Fruit fly (Drosophila melanogaster): ENCODE results near the gene CG10154.

- TF ChIP-seq usp (GFP tag; optimal IDR thresholded peaks at IDR 0.05) (no peak), br (GFP tag; optimal IDR thresholded peaks at IDR 0.05) (no peak), Vsx2 (GFP tag; optimal IDR thresholded peaks at IDR 0.05; ENCODE audit: partially characterized antibody) (no peak), dl (GFP tag; optimal IDR thresholded peaks at IDR 0.05; ENCODE audit: insufficient read depth in 1 of 2, partially characterized antibody in 2 of 2) (no peak), Hr78 (GFP tag; optimal IDR thresholded peaks at IDR 0.05) (no peak), woc (GFP tag; optimal IDR thresholded peaks at IDR 0.05) (no peak), Hnf4 (GFP tag; optimal IDR thresholded peaks at IDR 0.05) (no peak), Myc (optimal IDR thresholded peaks at IDR 0.05) (no peak), h (GFP tag; optimal IDR thresholded peaks at IDR 0.05) (no peak)
These were observed 43.3 kb upstream of the CG10154 start for dm6 chr3L:13480241-13480627.

All from whole organism, wandering third instar larva.